Worm (Caenorhabditis elegans): ENCODE results near the gene srz-95.

srz-95 gene

DNA sequence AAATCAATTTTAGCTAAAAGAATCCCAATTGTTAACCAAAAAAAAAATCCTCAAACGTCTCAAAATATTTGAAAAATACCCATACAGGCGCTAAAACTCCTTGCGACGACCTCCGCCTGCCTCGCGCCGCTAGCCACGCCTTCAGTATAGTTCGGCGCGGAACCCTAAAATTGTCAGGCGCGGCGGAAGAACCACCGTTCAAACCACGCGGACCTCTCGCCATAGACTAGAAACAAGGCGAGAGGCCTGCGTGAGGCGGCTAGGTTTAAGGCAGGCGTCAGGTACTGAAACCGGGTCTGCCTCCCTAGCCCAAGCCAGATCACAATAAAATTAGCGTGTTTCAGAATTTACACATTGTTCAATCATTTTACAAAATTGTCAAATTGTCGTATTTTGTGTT is 549 bp downstream of the srz-95 start:
- TF ChIP-seq B0310.2 (tag; optimal IDR thresholded peaks at IDR 0.05) (no peak), pes-1 (GFP tag; IDR thresholded peaks at IDR 0.05) (no peak), aly-1 (tag; optimal IDR thresholded peaks at IDR 0.05) (no peak)

ce11 chrV:17000204-17000603 is 8.4 kb downstream of the srz-95 start, which contains the start of gene str-217:
Gene str-217, minus strand, starts transcription at chrV:17000304.
- no peak for TF ChIP-seq aly-1 (tag; optimal IDR thresholded peaks at IDR 0.05)
- no peak for TF ChIP-seq scrt-1 (GFP tag; IDR thresholded peaks at IDR 0.05)
- no peak for TF ChIP-seq sea-1 (GFP tag; conservative IDR thresholded peaks at IDR 0.05)
- no peak for TF ChIP-seq hmg-4 (GFP tag; optimal IDR thresholded peaks at IDR 0.05)
- no peak for TF ChIP-seq tra-4 (tag; optimal IDR thresholded peaks at IDR 0.05)
- TF ChIP-seq F13C5.2 (tag; optimal IDR thresholded peaks at IDR 0.05): no peak
- TF ChIP-seq hnd-1 (tag; optimal IDR thresholded peaks at IDR 0.05): no peak
- TF ChIP-seq hmbx-1 (tag; optimal IDR thresholded peaks at IDR 0.05): no peak
- no peak for TF ChIP-seq tbx-11 (GFP tag; IDR thresholded peaks at IDR 0.05)
- TF ChIP-seq B0310.2 (tag; optimal IDR thresholded peaks at IDR 0.05): no peak
- no peak for TF ChIP-seq ceh-13 (GFP tag; optimal IDR thresholded peaks at IDR 0.05)
- no peak for TF ChIP-seq tbx-37 (GFP tag; conservative IDR thresholded peaks at IDR 0.05)
- TF ChIP-seq flt-1 (GFP tag; IDR thresholded peaks at IDR 0.05): no peak
- TF ChIP-seq pes-1 (GFP tag; IDR thresholded peaks at IDR 0.05): no peak
- TF ChIP-seq ceh-36 (tag; optimal IDR thresholded peaks at IDR 0.05): no peak
- no peak for TF ChIP-seq ets-7 (tag; optimal IDR thresholded peaks at IDR 0.05)
- no peak for TF ChIP-seq ama-1 (optimal IDR thresholded peaks at IDR 0.05)

- TF ChIP-seq ets-7 (tag; optimal IDR thresholded peaks at IDR 0.05) (no peak), sea-1 (GFP tag; conservative IDR thresholded peaks at IDR 0.05) (no peak), ama-1 (optimal IDR thresholded peaks at IDR 0.05) (no peak), hmbx-1 (tag; optimal IDR thresholded peaks at IDR 0.05) (no peak), scrt-1 (GFP tag; IDR thresholded peaks at IDR 0.05) (no peak), ceh-36 (tag; optimal IDR thresholded peaks at IDR 0.05) (no peak), ceh-13 (GFP tag; optimal IDR thresholded peaks at IDR 0.05) (no peak), tbx-37 (GFP tag; conservative IDR thresholded peaks at IDR 0.05) (no peak), tra-4 (tag; optimal IDR thresholded peaks at IDR 0.05) (no peak), flt-1 (GFP tag; IDR thresholded peaks at IDR 0.05) (no peak), aly-1 (tag; optimal IDR thresholded peaks at IDR 0.05) (no peak), B0310.2 (tag; optimal IDR thresholded peaks at IDR 0.05) (no peak), tbx-11 (GFP tag; IDR thresholded peaks at IDR 0.05) (no peak), pes-1 (GFP tag; IDR thresholded peaks at IDR 0.05) (no peak), hnd-1 (tag; optimal IDR thresholded peaks at IDR 0.05) (no peak), hmg-4 (GFP tag; optimal IDR thresholded peaks at IDR 0.05) (no peak), F13C5.2 (tag; optimal IDR thresholded peaks at IDR 0.05) (no peak)
Measured at ce11 chrV:17000635-17001034, 8.8 kb downstream of the srz-95 start.

- TF ChIP-seq ceh-13 (GFP tag; optimal IDR thresholded peaks at IDR 0.05) (no peak), tbx-37 (GFP tag; conservative IDR thresholded peaks at IDR 0.05) (no peak), tbx-11 (GFP tag; IDR thresholded peaks at IDR 0.05) (no peak), B0310.2 (tag; optimal IDR thresholded peaks at IDR 0.05) (no peak), ceh-36 (tag; optimal IDR thresholded peaks at IDR 0.05) (no peak), aly-1 (tag; optimal IDR thresholded peaks at IDR 0.05) (no peak), tra-4 (tag; optimal IDR thresholded peaks at IDR 0.05) (no peak), hmg-4 (GFP tag; optimal IDR thresholded peaks at IDR 0.05) (no peak), hnd-1 (tag; optimal IDR thresholded peaks at IDR 0.05) (no peak), pes-1 (GFP tag; IDR thresholded peaks at IDR 0.05) (no peak), ets-7 (tag; optimal IDR thresholded peaks at IDR 0.05) (no peak), ama-1 (optimal IDR thresholded peaks at IDR 0.05) (no peak), hmbx-1 (tag; optimal IDR thresholded peaks at IDR 0.05) (no peak), scrt-1 (GFP tag; IDR thresholded peaks at IDR 0.05) (no peak), flt-1 (GFP tag; IDR thresholded peaks at IDR 0.05) (no peak), F13C5.2 (tag; optimal IDR thresholded peaks at IDR 0.05) (no peak)
Measured at ce11 chrV:17001167-17001566, 9.3 kb downstream of the srz-95 start, which contains the start of gene sri-9. Gene sri-9, plus strand, starts transcription at chrV:17001467.

DNA sequence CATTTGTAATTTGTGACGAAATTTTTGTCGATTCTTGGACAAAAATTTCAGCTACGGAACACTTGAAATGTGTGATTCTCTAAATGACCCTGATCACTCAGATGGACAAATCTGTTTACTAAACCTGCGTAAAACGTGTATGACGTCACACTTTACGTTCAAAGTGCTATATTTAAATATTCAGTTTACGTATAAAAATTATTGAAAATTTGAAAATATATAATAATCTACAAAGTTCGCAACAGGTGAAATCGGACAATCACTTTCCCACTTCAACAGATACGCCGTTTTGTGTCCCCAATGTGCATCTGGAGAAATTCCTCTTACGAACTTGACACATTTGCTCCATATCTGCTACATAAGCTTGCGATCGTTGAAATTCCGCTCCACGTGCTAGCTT is 13.4 kb downstream of the srz-95 start, which contains the start of gene srh-131:
Gene srh-131 (plus strand): TSS at position 301 of the 400 bp plus-strand sequence.
- TF ChIP-seq sea-1 (GFP tag; conservative IDR thresholded peaks at IDR 0.05): no peak
- TF ChIP-seq hnd-1 (tag; optimal IDR thresholded peaks at IDR 0.05): no peak
- no peak for TF ChIP-seq ceh-36 (tag; optimal IDR thresholded peaks at IDR 0.05)
- no peak for TF ChIP-seq tra-4 (tag; optimal IDR thresholded peaks at IDR 0.05)
- no peak for TF ChIP-seq scrt-1 (GFP tag; IDR thresholded peaks at IDR 0.05)
- TF ChIP-seq B0310.2 (tag; optimal IDR thresholded peaks at IDR 0.05): no peak
- no peak for TF ChIP-seq F13C5.2 (tag; optimal IDR thresholded peaks at IDR 0.05)
- TF ChIP-seq ama-1 (optimal IDR thresholded peaks at IDR 0.05): no peak
- TF ChIP-seq pes-1 (GFP tag; IDR thresholded peaks at IDR 0.05): no peak

DNA sequence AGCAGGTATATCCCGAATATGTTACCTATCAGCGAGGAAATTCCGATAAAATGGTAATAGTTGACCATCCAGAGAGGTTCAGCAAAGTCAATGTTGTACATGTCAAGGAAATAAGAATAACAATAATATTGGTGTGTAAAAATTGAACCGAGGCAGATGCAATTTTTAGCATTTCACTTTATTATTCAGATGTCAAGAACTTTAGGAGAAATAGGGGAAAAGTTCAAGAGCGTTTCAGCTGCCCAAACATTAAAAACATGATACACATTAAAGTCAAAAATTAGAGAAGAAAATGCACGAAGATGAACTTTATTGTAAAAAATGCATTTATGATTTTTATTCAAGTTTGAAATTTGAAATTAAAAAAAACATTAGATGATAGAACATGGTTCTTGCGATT is 16.5 kb downstream of the srz-95 start, which contains the start of gene sri-69:
Gene sri-69 (minus strand): TSS at position 101 of the 400 bp plus-strand sequence.
- no peak for TF ChIP-seq ceh-13 (GFP tag; optimal IDR thresholded peaks at IDR 0.05)
- TF ChIP-seq ama-1 (optimal IDR thresholded peaks at IDR 0.05): no peak
- TF ChIP-seq pes-1 (GFP tag; IDR thresholded peaks at IDR 0.05): no peak
- TF ChIP-seq tbx-37 (GFP tag; conservative IDR thresholded peaks at IDR 0.05): no peak
- TF ChIP-seq hmbx-1 (tag; optimal IDR thresholded peaks at IDR 0.05): no peak
- TF ChIP-seq F13C5.2 (tag; optimal IDR thresholded peaks at IDR 0.05): no peak
- TF ChIP-seq sea-1 (GFP tag; conservative IDR thresholded peaks at IDR 0.05): no peak
- TF ChIP-seq B0310.2 (tag; optimal IDR thresholded peaks at IDR 0.05): no peak
- no peak for TF ChIP-seq tra-4 (tag; optimal IDR thresholded peaks at IDR 0.05)
- TF ChIP-seq tbx-11 (GFP tag; IDR thresholded peaks at IDR 0.05): no peak
- no peak for TF ChIP-seq ceh-36 (tag; optimal IDR thresholded peaks at IDR 0.05)
- no peak for TF ChIP-seq hmg-4 (GFP tag; optimal IDR thresholded peaks at IDR 0.05)
- no peak for TF ChIP-seq scrt-1 (GFP tag; IDR thresholded peaks at IDR 0.05)

DNA sequence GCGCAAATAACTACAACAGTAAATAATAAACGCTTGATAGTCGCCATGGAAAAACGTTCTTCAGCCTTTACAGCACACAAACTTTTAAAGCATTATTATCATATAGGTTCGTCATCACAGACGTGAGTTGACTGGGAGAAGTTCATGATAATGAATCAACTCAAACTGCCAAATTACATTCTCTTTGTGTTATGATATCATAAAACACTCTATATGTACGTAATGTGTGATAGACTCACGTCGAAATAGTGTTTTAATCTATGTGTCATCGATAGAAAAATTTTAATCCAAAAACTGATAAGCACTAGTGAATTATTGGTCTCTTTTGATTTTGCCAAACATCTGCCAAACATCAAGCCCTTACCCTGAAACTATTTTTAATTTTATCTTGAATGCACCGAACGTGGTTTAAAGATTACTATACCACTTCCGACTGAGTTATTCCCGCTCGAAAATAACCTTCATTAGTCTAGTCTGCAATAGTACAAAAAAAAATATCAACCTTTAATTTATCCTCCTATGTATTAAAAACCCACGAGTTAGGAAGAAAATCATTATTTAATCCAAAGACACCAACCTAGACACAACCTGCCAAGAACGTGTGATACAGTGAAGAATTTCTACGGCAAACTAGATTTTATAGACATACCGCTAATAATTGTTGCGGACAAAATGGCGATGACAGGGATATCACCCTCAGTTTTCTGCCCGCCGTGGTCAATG is 17.7 kb downstream of the srz-95 start, which contains the start of the genes clc-12 and clec-240:
Gene clc-12 (minus strand): TSS at position 47 of the 723 bp plus-strand sequence.
Gene clec-240 (plus strand): TSS at position 673 of the 723 bp plus-strand sequence.
- TF ChIP-seq hmbx-1 (tag; optimal IDR thresholded peaks at IDR 0.05) (no peak), scrt-1 (GFP tag; IDR thresholded peaks at IDR 0.05) (no peak), pes-1 (GFP tag; IDR thresholded peaks at IDR 0.05) (no peak), tbx-37 (GFP tag; conservative IDR thresholded peaks at IDR 0.05) (no peak), flt-1 (GFP tag; IDR thresholded peaks at IDR 0.05) (no peak), ceh-13 (GFP tag; optimal IDR thresholded peaks at IDR 0.05) (no peak)

Measured in whole organism, early embryonic.